Worm (Caenorhabditis elegans): Measurements from ENCODE around the gene E02H4.8.

Gene E02H4.8

ce11 chrX:14228764-14229163, 34.6 kb downstream of the E02H4.8 start (continued):
- TF ChIP-seq nhr-41 (GFP tag; IDR thresholded peaks at IDR 0.05) (0 out of 2 replicates have a peak, but pooled peaks have one; percentile 25), arid-1 (GFP tag; conservative IDR thresholded peaks at IDR 0.05) (no peak), lin-13 (GFP tag; optimal IDR thresholded peaks at IDR 0.05) (peak; percentile 61), F37D6.2 (tag; optimal IDR thresholded peaks at IDR 0.05) (no peak), ceh-32 (tag; optimal IDR thresholded peaks at IDR 0.05; ENCODE audit: poor library complexity) (no peak), F10B5.3 (tag; optimal IDR thresholded peaks at IDR 0.05) (no peak), D1046.2 (GFP tag; IDR thresholded peaks at IDR 0.05) (no peak)

DNA sequence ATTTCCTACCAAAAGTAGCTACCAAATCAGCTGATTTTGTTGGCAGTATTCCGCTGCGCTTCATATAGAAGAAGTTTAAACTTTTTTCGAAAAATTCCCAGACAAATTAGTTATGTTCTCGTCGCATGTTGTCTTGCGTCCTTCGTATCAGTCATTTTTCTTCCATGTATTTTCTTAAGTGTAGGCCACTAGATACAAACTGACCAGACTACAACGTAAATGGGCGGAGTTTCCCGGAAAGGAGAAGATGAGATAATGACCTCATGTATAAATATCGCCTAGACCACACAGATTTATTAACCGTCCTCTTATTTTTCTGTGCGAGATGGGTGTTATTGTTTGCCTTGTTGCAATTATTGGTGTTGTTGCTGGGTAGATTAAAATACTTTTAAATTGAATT, 38.1 kb downstream of the E02H4.8 start, which contains the start of gene cyp-13B2:
cyp-13B2 (plus strand) TSS at position 301 of the 400 bp plus-strand sequence.
- TF ChIP-seq hmg-1.1 (GFP tag; IDR thresholded peaks at IDR 0.05), result no peak
- TF ChIP-seq unc-39 (tag; optimal IDR thresholded peaks at IDR 0.05), result no peak
- no peak for TF ChIP-seq hlh-30 (tag; optimal IDR thresholded peaks at IDR 0.05; ENCODE audit: insufficient read depth)
- no peak for TF ChIP-seq F44E2.7 (GFP tag; IDR thresholded peaks at IDR 0.05)
- no peak for TF ChIP-seq daf-12 (tag; optimal IDR thresholded peaks at IDR 0.05)
- no peak for TF ChIP-seq vab-7 (GFP tag; IDR thresholded peaks at IDR 0.05)

DNA sequence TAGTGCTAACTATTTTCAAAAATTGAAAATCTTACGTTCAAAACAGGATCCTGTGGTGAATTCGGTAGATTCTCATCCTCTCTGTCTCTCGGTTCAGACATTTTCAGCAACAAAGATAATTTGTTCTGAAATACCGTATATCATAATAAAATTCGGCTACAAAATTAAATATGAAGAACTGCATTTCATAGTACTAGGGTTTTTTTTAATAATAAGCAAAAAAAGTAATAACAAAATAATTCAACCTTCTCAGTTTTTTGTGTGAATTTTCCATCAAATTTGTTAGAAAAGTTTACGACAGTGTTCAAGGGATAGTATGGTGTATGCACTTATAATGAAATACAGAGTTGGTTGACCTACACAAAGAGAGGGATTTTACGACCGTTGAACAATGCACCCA, 40.2 kb downstream of the E02H4.8 start, which contains the start of gene K06G5.3:
K06G5.3 (minus strand) TSS at position 101 of the 400 bp plus-strand sequence.
- TF ChIP-seq nhr-11 (tag; optimal IDR thresholded peaks at IDR 0.05) (no peak), ceh-44 (GFP tag; IDR thresholded peaks at IDR 0.05) (no peak), ztf-11 (tag; optimal IDR thresholded peaks at IDR 0.05) (no peak), zfp-3 (GFP tag; conservative IDR thresholded peaks at IDR 0.05) (no peak), snpc-1.2 (GFP tag; IDR thresholded peaks at IDR 0.05) (no peak), madf-9 (GFP tag; conservative IDR thresholded peaks at IDR 0.05) (no peak), dve-1 (tag; optimal IDR thresholded peaks at IDR 0.05; ENCODE audit: insufficient read depth) (no peak), nhr-77 (tag; optimal IDR thresholded peaks at IDR 0.05) (no peak), daf-8 (GFP tag; IDR thresholded peaks at IDR 0.05) (no peak), nhr-10 (tag; optimal IDR thresholded peaks at IDR 0.05) (no peak), zip-2 (tag; optimal IDR thresholded peaks at IDR 0.05) (no peak), unc-39 (tag; optimal IDR thresholded peaks at IDR 0.05) (no peak), Y5F2A.4 (GFP tag; optimal IDR thresholded peaks at IDR 0.05) (no peak), lin-1 (GFP tag; IDR thresholded peaks at IDR 0.05) (no peak), set-16 (GFP tag; IDR thresholded peaks at IDR 0.05) (no peak), hlh-11 (tag; optimal IDR thresholded peaks at IDR 0.05) (no peak)

DNA sequence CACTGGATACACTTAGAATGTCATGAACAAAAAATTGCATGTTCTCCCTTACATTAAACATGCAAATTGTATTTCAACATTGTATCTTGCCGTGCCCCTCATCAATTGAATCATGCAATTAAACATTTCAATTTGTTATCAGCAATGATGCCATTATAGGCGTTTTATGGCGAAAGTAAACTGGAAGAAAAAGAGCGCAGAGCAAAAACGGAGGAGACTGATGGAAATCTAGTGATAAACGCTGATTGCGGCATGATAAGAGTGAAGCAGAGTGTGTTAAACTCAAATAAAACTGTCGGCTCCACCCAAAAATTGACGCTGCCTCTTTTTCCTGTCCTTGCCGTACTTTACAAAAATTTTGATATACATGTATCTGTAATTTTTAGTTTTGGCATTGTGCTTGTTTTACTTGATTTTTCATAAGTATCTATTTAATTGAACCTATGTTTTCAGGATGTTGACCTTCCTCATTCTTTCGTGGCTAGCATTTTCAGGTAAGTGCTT, 48.8 kb downstream of the E02H4.8 start, which contains the start of gene K06G5.1:
K06G5.1 (plus strand) TSS at position 454 of the 504 bp plus-strand sequence.
- TF ChIP-seq pqm-1 (tag; optimal IDR thresholded peaks at IDR 0.05) (peak; percentile 100), madf-9 (GFP tag; conservative IDR thresholded peaks at IDR 0.05) (no peak), nhr-25 (tag; optimal IDR thresholded peaks at IDR 0.05; ENCODE audit: borderline replicate concordance, insufficient read depth) (no peak), lin-1 (GFP tag; IDR thresholded peaks at IDR 0.05) (peak; percentile 54; the same call in 1 of the 2 replicates), lin-39 (tag; optimal IDR thresholded peaks at IDR 0.05) (no peak), dmd-8 (GFP tag; IDR thresholded peaks at IDR 0.05) (no peak), zfp-3 (GFP tag; conservative IDR thresholded peaks at IDR 0.05) (no peak), nhr-41 (GFP tag; IDR thresholded peaks at IDR 0.05) (no peak), ces-1 (GFP tag; optimal IDR thresholded peaks at IDR 0.05) (no peak), tag-97 (GFP tag; IDR thresholded peaks at IDR 0.05) (no peak), skn-1 (tag; optimal IDR thresholded peaks at IDR 0.05) (no peak), daf-16 (GFP tag; optimal IDR thresholded peaks at IDR 0.05) (peak in 1 of 2 experiments; percentile 20), daf-16 (tag; optimal IDR thresholded peaks at IDR 0.05) (peak; percentile 92), F26F4.8 (GFP tag; conservative IDR thresholded peaks at IDR 0.05) (no peak), set-16 (GFP tag; IDR thresholded peaks at IDR 0.05) (no peak), lin-13 (GFP tag; optimal IDR thresholded peaks at IDR 0.05) (no peak), spr-3 (GFP tag; optimal IDR thresholded peaks at IDR 0.05) (no peak), ztf-7 (tag; optimal IDR thresholded peaks at IDR 0.05) (no peak), spr-1 (tag; optimal IDR thresholded peaks at IDR 0.05) (no peak), F44E2.7 (GFP tag; IDR thresholded peaks at IDR 0.05) (no peak), zip-2 (tag; optimal IDR thresholded peaks at IDR 0.05) (no peak), mdt-29 (GFP tag; IDR thresholded peaks at IDR 0.05) (no peak), hif-1 (tag; optimal IDR thresholded peaks at IDR 0.05) (peak in 1 of 2 experiments; percentile 4), nhr-76 (tag; optimal IDR thresholded peaks at IDR 0.05) (no peak), F37D6.2 (tag; optimal IDR thresholded peaks at IDR 0.05) (no peak), unc-62 (GFP tag; optimal IDR thresholded peaks at IDR 0.05 in 1 of 2) (peak; percentile 24 to 53), unc-62 (tag; optimal IDR thresholded peaks at IDR 0.05) (no peak)

All from whole organism, L4 larva.